Worm (Caenorhabditis elegans): Measurements from ENCODE around the gene T04C12.1.
A peak's percentile ranks its signal among the peaks of the same experiment; 100 is the strongest.

DNA sequence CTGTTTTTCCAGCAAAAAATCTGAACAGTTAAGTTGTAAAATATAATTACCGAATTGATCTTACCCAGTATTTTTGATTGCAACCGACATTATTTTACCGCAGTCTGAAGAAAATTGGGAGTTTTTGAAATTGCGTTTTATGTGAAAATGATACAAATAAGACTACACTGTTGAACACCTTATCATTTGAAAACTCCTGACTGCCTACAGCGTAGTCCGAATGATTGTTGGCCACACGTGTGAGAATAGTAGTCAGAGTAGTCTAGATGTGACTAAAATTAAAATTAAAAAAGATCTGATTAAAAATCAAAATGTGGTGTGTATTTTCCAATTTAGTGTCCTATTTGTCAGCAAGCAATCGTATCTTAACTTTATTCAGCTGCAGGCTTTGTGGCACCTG is 12.3 kb downstream of the T04C12.1 start, which contains the start of gene dhs-18:
- TF ChIP-seq unc-62 (GFP tag; optimal IDR thresholded peaks at IDR 0.05) (no peak), B0035.1 (tag; optimal IDR thresholded peaks at IDR 0.05) (no peak), nhr-80 (tag; optimal IDR thresholded peaks at IDR 0.05) (peak; percentile 14), attf-3 (GFP tag; conservative IDR thresholded peaks at IDR 0.05) (no peak), mxl-1 (tag; optimal IDR thresholded peaks at IDR 0.05) (no peak)

Measured in whole organism, young adult.